Worm (Caenorhabditis elegans): ENCODE measurements around the gene nhr-42.

DNA sequence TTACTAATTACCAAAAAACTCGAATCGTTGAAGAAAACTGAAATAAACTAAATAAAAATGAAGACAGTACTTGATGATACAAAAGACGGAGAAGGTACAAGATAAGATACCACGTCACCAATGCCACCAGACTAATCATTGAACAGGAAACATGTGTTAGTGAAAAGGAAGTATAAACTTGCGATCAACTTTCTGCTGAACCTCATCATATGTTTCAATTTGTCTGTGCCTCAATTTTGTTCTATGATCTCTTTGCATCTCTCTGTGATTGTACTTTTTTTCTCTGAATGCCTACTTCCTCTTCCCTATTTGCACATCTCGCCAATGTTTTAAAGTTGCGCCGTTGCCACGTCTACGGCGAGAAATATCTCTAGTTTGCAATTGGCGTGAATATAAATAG lies 4.6 kb upstream of the nhr-42 start:
- TF ChIP-seq mef-2 (tag; optimal IDR thresholded peaks at IDR 0.05): no peak
- peak in 1 of 2 experiments; percentile 74 for TF ChIP-seq lin-35 (GFP tag; optimal IDR thresholded peaks at IDR 0.05)
